Worm (Caenorhabditis elegans) whole organism, L2 larva: ENCODE results near the gene ins-10.

Experiments used
- F13H6.1 ChIP-seq: sonication (generic microtip); optimal IDR thresholded peaks from 2 replicates; lab custom pipeline; 2016; ENCODE audit warnings: missing genetic modification characterization, missing compliant biosample characterization
- Y55F3AM.14 ChIP-seq: fragments of 200-800 bp; sonication (Bioruptor generic); optimal IDR thresholded peaks from 2 replicates; lab custom pipeline; 2018; ENCODE audit warnings: mild to moderate bottlenecking, missing genetic modification characterization, missing compliant biosample characterization
- ZK546.5 ChIP-seq: sonication (generic microtip); optimal IDR thresholded peaks from 2 replicates; lab custom pipeline; 2017; ENCODE audit warnings: missing biosample characterization, missing genetic modification characterization
- alr-1 ChIP-seq: fragments of 150-350 bp; optimal IDR thresholded peaks from 2 replicates; lab custom pipeline; 2014; ENCODE audit warnings: missing biosample characterization, missing genetic modification characterization
- ama-1 ChIP-seq: fragments of 150-350 bp; optimal IDR thresholded peaks from 2 replicates; lab custom pipeline; 2018; ENCODE audit warnings: inconsistent platforms
- ceh-16 ChIP-seq: fragments of 150-350 bp; optimal IDR thresholded peaks from 2 replicates; lab custom pipeline; 2014; ENCODE audit warnings: missing biosample characterization, missing genetic modification characterization
- ceh-82 ChIP-seq: fragments of 150-350 bp; optimal IDR thresholded peaks from 2 replicates; lab custom pipeline; 2014; ENCODE audit warnings: missing biosample characterization, missing genetic modification characterization
- crh-2 ChIP-seq: sonication (generic microtip); optimal IDR thresholded peaks from 2 replicates; lab custom pipeline; 2017; ENCODE audit warnings: missing biosample characterization, missing genetic modification characterization
- dmd-4 ChIP-seq: sonication (generic microtip); optimal IDR thresholded peaks from 2 replicates; lab custom pipeline; 2017; ENCODE audit warnings: missing biosample characterization, missing genetic modification characterization
- elt-1 ChIP-seq: fragments of 150-350 bp; optimal IDR thresholded peaks from 2 replicates; lab custom pipeline; 2014; ENCODE audit warnings: missing biosample characterization, missing genetic modification characterization
- elt-3 ChIP-seq: sonication (generic microtip); optimal IDR thresholded peaks from 2 replicates; lab custom pipeline; 2017; ENCODE audit warnings: missing biosample characterization, missing genetic modification characterization
- gmeb-1 ChIP-seq: fragments of 150-350 bp; optimal IDR thresholded peaks from 2 replicates; lab custom pipeline; 2014; ENCODE audit warnings: missing biosample characterization, missing genetic modification characterization
- lin-11 ChIP-seq: fragments of 150-350 bp; sonication (generic microtip); optimal IDR thresholded peaks from 2 replicates; lab custom pipeline; 2014; ENCODE audit warnings: missing biosample characterization, missing genetic modification characterization, inconsistent platforms, mixed read lengths
- lin-39 ChIP-seq: fragments of 150-350 bp; optimal IDR thresholded peaks from 2 replicates; lab custom pipeline; 2014; ENCODE audit warnings: missing biosample characterization, missing genetic modification reagents, missing genetic modification characterization
- lsy-2 ChIP-seq, 2 experiments: fragments of 150-350 bp in 1 of 2; sonication (generic microtip) in 1 of 2; optimal IDR thresholded peaks; 2 replicates each; lab custom pipeline; 2014 to 2017; ENCODE audit warnings: missing biosample characterization in 2 of 2, missing genetic modification characterization in 2 of 2
- mab-5 ChIP-seq: fragments of 150-350 bp; optimal IDR thresholded peaks from 2 replicates; lab custom pipeline; 2014; ENCODE audit warnings: missing biosample characterization, missing genetic modification characterization
- mbf-1 ChIP-seq: sonication (generic microtip); optimal IDR thresholded peaks from 2 replicates; lab custom pipeline; 2017; ENCODE audit warnings: missing biosample characterization, missing genetic modification characterization
- mdl-1 ChIP-seq, 2 experiments: fragments of 150-350 bp in 1 of 2; sonication (generic microtip) in 1 of 2; optimal IDR thresholded peaks; 2 replicates each; lab custom pipeline; 2017; ENCODE audit warnings: missing biosample characterization in 2 of 2, missing genetic modification characterization in 2 of 2
- nhr-11 ChIP-seq: fragments of 150-350 bp; optimal IDR thresholded peaks from 2 replicates; lab custom pipeline; 2014; ENCODE audit warnings: missing biosample characterization, missing genetic modification characterization
- nhr-12 ChIP-seq: fragments of 150-350 bp; optimal IDR thresholded peaks from 2 replicates; lab custom pipeline; 2014; ENCODE audit warnings: missing biosample characterization, missing genetic modification characterization
- nhr-21 ChIP-seq: fragments of 150-350 bp; optimal IDR thresholded peaks from 2 replicates; lab custom pipeline; 2014; ENCODE audit warnings: missing biosample characterization, missing genetic modification characterization
- nhr-23 ChIP-seq: fragments of 150-350 bp; optimal IDR thresholded peaks from 2 replicates; lab custom pipeline; 2014; ENCODE audit warnings: missing biosample characterization, missing genetic modification reagents, missing genetic modification characterization
- nhr-25 ChIP-seq: fragments of 150-350 bp; sonication (generic microtip); optimal IDR thresholded peaks from 3 replicates; lab custom pipeline; 2014; ENCODE audit warnings: missing biosample characterization, missing genetic modification characterization
- nhr-77 ChIP-seq: fragments of 150-350 bp; optimal IDR thresholded peaks from 2 replicates; lab custom pipeline; 2014; ENCODE audit warnings: missing biosample characterization, missing genetic modification characterization
- peb-1 ChIP-seq: fragments of 150-350 bp; optimal IDR thresholded peaks from 2 replicates; lab custom pipeline; 2014; ENCODE audit warnings: missing biosample characterization, missing genetic modification characterization
- skn-1 ChIP-seq: sonication (generic microtip); optimal IDR thresholded peaks from 2 replicates; lab custom pipeline; 2017; ENCODE audit warnings: missing biosample characterization, missing genetic modification characterization
- sma-3 ChIP-seq: sonication (generic microtip); optimal IDR thresholded peaks from 2 replicates; lab custom pipeline; 2016; ENCODE audit warnings: missing genetic modification reagents, missing genetic modification characterization, missing compliant biosample characterization
- sma-9 ChIP-seq, 2 experiments: fragments of 150-350 bp in 1 of 2; sonication (generic microtip) in 1 of 2; optimal IDR thresholded peaks; 2 replicates each; lab custom pipeline; 2014 to 2016; ENCODE audit warnings: missing genetic modification characterization in 2 of 2, mild to moderate bottlenecking in 1 of 2, missing biosample characterization in 1 of 2, missing compliant biosample characterization in 1 of 2, missing genetic modification reagents in 1 of 2, moderate library complexity in 1 of 2
- snpc-4 ChIP-seq: fragments of 150-350 bp; optimal IDR thresholded peaks from 2 replicates; lab custom pipeline; 2014; ENCODE audit warnings: missing biosample characterization, missing genetic modification characterization
- unc-39 ChIP-seq: fragments of 150-350 bp; optimal IDR thresholded peaks from 2 replicates; lab custom pipeline; 2014; ENCODE audit warnings: missing biosample characterization, missing genetic modification characterization
- unc-55 ChIP-seq: fragments of 150-350 bp; sonication (generic microtip); optimal IDR thresholded peaks from 3 replicates; lab custom pipeline; 2014; ENCODE audit warnings: missing biosample characterization, missing genetic modification reagents, missing genetic modification characterization
- unc-62 ChIP-seq: fragments of 150-350 bp; optimal IDR thresholded peaks from 2 replicates; lab custom pipeline; 2014; ENCODE audit warnings: missing biosample characterization, missing genetic modification reagents, missing genetic modification characterization
- ztf-1 ChIP-seq: fragments of 200-800 bp; sonication (Bioruptor generic); conservative IDR thresholded peaks from 2 replicates; pipeline ENCODE4 v1.3.6; 2022; ENCODE audit warnings: missing genetic modification characterization, missing compliant biosample characterization
- ztf-11 ChIP-seq: sonication (generic microtip); optimal IDR thresholded peaks from 2 replicates; lab custom pipeline; 2017; ENCODE audit warnings: missing biosample characterization, missing genetic modification characterization
- ztf-4 ChIP-seq: fragments of 150-350 bp; optimal IDR thresholded peaks from 2 replicates; lab custom pipeline; 2014; ENCODE audit warnings: missing biosample characterization, missing genetic modification characterization

The ins-10 gene

ce11 chrV:14055097-14055496 is 21.3 kb downstream of the ins-10 start (continued):
- TF ChIP-seq ZK546.5 (tag; lab: Kevin White, UChicago) (peak; percentile 35), unc-55 (GFP tag; lab: Kevin White, UChicago) (peak; percentile 78)

- TF ChIP-seq nhr-11 (tag; lab: Kevin White, UChicago) (no peak), skn-1 (tag; lab: Kevin White, UChicago) (no peak)
Measured at ce11 chrV:14057540-14057939, 23.8 kb downstream of the ins-10 start, which contains the start of gene F58D12.3. F58D12.3 (plus strand) TSS chrV:14057840.

- TF ChIP-seq nhr-12 (tag; lab: Kevin White, UChicago) (no peak), unc-39 (tag; lab: Kevin White, UChicago) (no peak)
Measured at ce11 chrV:14063980-14064379, 30.2 kb downstream of the ins-10 start.

- TF ChIP-seq crh-2: no peak
- no peak for TF ChIP-seq nhr-25
Measured at ce11 chrV:14064422-14064821, 30.7 kb downstream of the ins-10 start, which contains the start of gene D1086.21. D1086.21 (plus strand) TSS chrV:14064722.

ce11 chrV:14067816-14068296 is 34.1 kb downstream of the ins-10 start, which contains the start of gene D1086.17:
D1086.17 (plus strand) TSS chrV:14067866.
- TF ChIP-seq gmeb-1: no peak
- TF ChIP-seq nhr-77: no peak

ce11 chrV:14069899-14070298 is 36.1 kb downstream of the ins-10 start:
- TF ChIP-seq unc-39 (tag; lab: Kevin White, UChicago) (no peak), lin-39 (tag; lab: Kevin White, UChicago) (no peak), nhr-77 (no peak), sma-3 (GFP tag; lab: Kevin White, UChicago) (no peak), unc-55 (GFP tag; lab: Kevin White, UChicago) (no peak), elt-1 (tag; lab: Kevin White, UChicago) (no peak), nhr-23 (tag; lab: Kevin White, UChicago) (no peak), mdl-1 (tag; optimal IDR thresholded peaks at IDR 0.05; lab: Kevin White, UChicago) (no peak), ZK546.5 (tag; lab: Kevin White, UChicago) (no peak), sma-9 (GFP tag; optimal IDR thresholded peaks at IDR 0.05; lab: Kevin White, UChicago) (no peak), sma-9 (tag; optimal IDR thresholded peaks at IDR 0.05; lab: Kevin White, UChicago) (no peak)

ce11 chrV:14074160-14074559 is 40.4 kb downstream of the ins-10 start, which contains the start of gene D1086.11:
D1086.11 (plus strand) TSS chrV:14074460.
- TF ChIP-seq ztf-1 (GFP tag; lab: Robert Waterston, UW) (no peak), unc-62 (GFP tag; lab: Kevin White, UChicago) (no peak), gmeb-1 (no peak), Y55F3AM.14 (GFP tag; lab: Kevin White, UChicago) (no peak), mab-5 (tag; lab: Kevin White, UChicago) (no peak), elt-3 (no peak), sma-3 (GFP tag; lab: Kevin White, UChicago) (no peak), ceh-82 (no peak), ztf-11 (tag; lab: Kevin White, UChicago) (no peak), dmd-4 (tag; lab: Kevin White, UChicago) (no peak), lin-39 (tag; lab: Kevin White, UChicago) (no peak), lsy-2 (tag; optimal IDR thresholded peaks at IDR 0.05; lab: Kevin White, UChicago) (no peak), unc-39 (tag; lab: Kevin White, UChicago) (no peak), ceh-16 (tag; lab: Kevin White, UChicago) (no peak), peb-1 (tag; lab: Kevin White, UChicago) (no peak), snpc-4 (tag; lab: Kevin White, UChicago) (no peak)

ce11 chrV:14079501-14079900 is 45.8 kb downstream of the ins-10 start, which contains the start of gene D1086.6:
D1086.6 (plus strand) TSS chrV:14079801.
- TF ChIP-seq ceh-16 (tag; lab: Kevin White, UChicago) (no peak), lsy-2 (tag; optimal IDR thresholded peaks at IDR 0.05; lab: Kevin White, UChicago) (no peak), unc-55 (GFP tag; lab: Kevin White, UChicago) (no peak), sma-3 (GFP tag; lab: Kevin White, UChicago) (no peak), dmd-4 (tag; lab: Kevin White, UChicago) (no peak), F13H6.1 (tag; lab: Kevin White, UChicago) (no peak), ztf-4 (no peak), ceh-82 (no peak), lin-11 (tag; lab: Kevin White, UChicago) (no peak), nhr-12 (tag; lab: Kevin White, UChicago) (no peak), mbf-1 (tag; lab: Kevin White, UChicago) (no peak), alr-1 (tag; lab: Kevin White, UChicago) (no peak), nhr-21 (tag; lab: Kevin White, UChicago) (no peak), ama-1 (lab: Kevin White, UChicago) (no peak)
- TF ChIP-seq, all 48 proteins: peak for 0
